Worm (Caenorhabditis elegans) whole organism, early embryonic: ENCODE results near the gene nas-16.

Experiments used
- B0310.2 ChIP-seq: sonication (generic microtip); optimal IDR thresholded peaks from 2 replicates; lab custom pipeline; 2016; ENCODE audit warnings: mild to moderate bottlenecking, missing genetic modification characterization, missing compliant biosample characterization
- ama-1 ChIP-seq: fragments of 150-350 bp; optimal IDR thresholded peaks from 2 replicates; lab custom pipeline; 2014
- ceh-36 ChIP-seq: sonication (generic microtip); optimal IDR thresholded peaks from 2 replicates; lab custom pipeline; 2016; ENCODE audit warnings: missing genetic modification characterization, inconsistent platforms, missing compliant biosample characterization
- flt-1 ChIP-seq: fragments of 200-800 bp; sonication (Bioruptor generic); IDR thresholded peaks from 2 replicates; pipeline ENCODE4 v1.3.6; 2022; ENCODE audit warnings: missing genetic modification characterization, missing compliant biosample characterization
- hnd-1 ChIP-seq: sonication (generic microtip); optimal IDR thresholded peaks from 2 replicates; lab custom pipeline; 2016; ENCODE audit warnings: missing genetic modification characterization, missing compliant biosample characterization
- pes-1 ChIP-seq: fragments of 200-800 bp; sonication (Bioruptor generic); IDR thresholded peaks from 2 replicates; pipeline ENCODE4 v1.3.6; 2022; ENCODE audit warnings: missing genetic modification reagents, missing genetic modification characterization, missing compliant biosample characterization
- scrt-1 ChIP-seq: fragments of 200-800 bp; sonication (Bioruptor generic); IDR thresholded peaks from 2 replicates; pipeline ENCODE4 v1.3.6; 2022; ENCODE audit warnings: missing genetic modification characterization, missing compliant biosample characterization
- sea-1 ChIP-seq: fragments of 200-800 bp; sonication (Bioruptor generic); conservative IDR thresholded peaks from 2 replicates; pipeline ENCODE4 v1.3.6; 2022; ENCODE audit warnings: missing genetic modification characterization, missing compliant biosample characterization
- tbx-11 ChIP-seq: fragments of 200-800 bp; sonication (Bioruptor generic); IDR thresholded peaks from 2 replicates; pipeline ENCODE4 v1.3.6; 2022; ENCODE audit warnings: missing genetic modification characterization, missing compliant biosample characterization

DNA sequence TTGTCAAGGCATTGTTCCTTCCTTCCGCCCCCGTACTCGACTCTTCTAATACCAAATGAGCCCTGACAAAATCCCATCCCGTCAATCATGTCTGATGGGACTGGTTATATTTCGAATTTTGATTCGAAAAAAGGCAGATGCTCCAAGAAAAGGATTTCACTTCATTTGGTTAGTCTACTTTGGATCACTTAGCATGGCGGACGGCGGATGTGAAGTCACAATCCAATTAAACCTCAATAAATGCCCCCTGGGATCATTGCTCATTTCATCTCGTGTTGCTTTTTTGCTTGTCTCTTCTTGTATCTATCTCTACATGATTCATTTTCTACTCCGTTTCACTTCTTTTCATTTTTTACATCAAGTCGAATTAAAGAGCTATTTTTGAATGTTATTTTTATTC lies 12.8 kb upstream of the nas-16 start:
- TF ChIP-seq hnd-1 (tag; lab: Kevin White, UChicago) (no peak), flt-1 (GFP tag; lab: Robert Waterston, UW) (no peak), B0310.2 (no peak), ama-1 (lab: Kevin White, UChicago) (no peak), sea-1 (no peak), ceh-36 (tag; lab: Kevin White, UChicago) (no peak), pes-1 (no peak), scrt-1 (GFP tag; lab: Robert Waterston, UW) (no peak), tbx-11 (GFP tag; lab: Robert Waterston, UW) (no peak)
